Worm (Caenorhabditis elegans): Measurements from ENCODE around the gene spe-10.

The spe-10 gene

DNA sequence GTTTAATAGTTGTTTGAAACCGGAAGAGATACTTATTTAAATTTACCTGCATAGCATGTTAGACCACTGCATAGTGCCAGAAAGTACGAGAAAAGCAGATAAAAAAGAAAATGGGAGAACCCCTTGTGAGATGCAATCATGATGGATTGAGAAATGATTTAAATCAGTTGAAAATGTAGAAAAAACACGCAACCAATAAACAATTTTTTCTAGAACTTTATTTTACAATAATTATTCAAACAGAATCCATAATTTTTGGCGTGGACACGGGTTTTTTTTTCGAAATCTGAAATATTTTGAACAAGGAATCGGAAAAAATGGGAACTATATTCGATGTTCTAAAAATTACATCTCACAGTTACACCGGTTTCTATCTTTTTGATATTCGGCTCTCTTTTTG lies 4.8 kb upstream of the spe-10 start, which contains the start of gene AC3.12:
AC3.12 (minus strand) TSS at position 101 of the 400 bp plus-strand sequence.
- no peak for TF ChIP-seq M03D4.4 (tag; optimal IDR thresholded peaks at IDR 0.05)
- no peak for TF ChIP-seq unc-39 (tag; optimal IDR thresholded peaks at IDR 0.05)
- no peak for TF ChIP-seq lin-32 (GFP tag; optimal IDR thresholded peaks at IDR 0.05)
- no peak for TF ChIP-seq snpc-4 (tag; optimal IDR thresholded peaks at IDR 0.05)
- no peak for TF ChIP-seq ceh-43 (GFP tag; optimal IDR thresholded peaks at IDR 0.05)
- no peak for TF ChIP-seq pha-4 (tag; optimal IDR thresholded peaks at IDR 0.05)
- TF ChIP-seq ham-2 (GFP tag; optimal IDR thresholded peaks at IDR 0.05) = no peak
- TF ChIP-seq nhr-237 (tag; optimal IDR thresholded peaks at IDR 0.05) = no peak
- TF ChIP-seq ztf-11 (tag; optimal IDR thresholded peaks at IDR 0.05) = no peak
- no peak for TF ChIP-seq sem-2 (GFP tag; optimal IDR thresholded peaks at IDR 0.05)
- TF ChIP-seq elt-3 (tag; optimal IDR thresholded peaks at IDR 0.05) = no peak
- no peak for TF ChIP-seq nhr-12 (tag; optimal IDR thresholded peaks at IDR 0.05)
- TF ChIP-seq nhr-2 (tag; optimal IDR thresholded peaks at IDR 0.05) = no peak
- no peak for TF ChIP-seq flh-1 (GFP tag; optimal IDR thresholded peaks at IDR 0.05)
- TF ChIP-seq mls-2 (tag; optimal IDR thresholded peaks at IDR 0.05) = no peak
- no peak for TF ChIP-seq ces-1 (GFP tag; optimal IDR thresholded peaks at IDR 0.05)
- TF ChIP-seq unc-62 (GFP tag; optimal IDR thresholded peaks at IDR 0.05) = no peak

DNA sequence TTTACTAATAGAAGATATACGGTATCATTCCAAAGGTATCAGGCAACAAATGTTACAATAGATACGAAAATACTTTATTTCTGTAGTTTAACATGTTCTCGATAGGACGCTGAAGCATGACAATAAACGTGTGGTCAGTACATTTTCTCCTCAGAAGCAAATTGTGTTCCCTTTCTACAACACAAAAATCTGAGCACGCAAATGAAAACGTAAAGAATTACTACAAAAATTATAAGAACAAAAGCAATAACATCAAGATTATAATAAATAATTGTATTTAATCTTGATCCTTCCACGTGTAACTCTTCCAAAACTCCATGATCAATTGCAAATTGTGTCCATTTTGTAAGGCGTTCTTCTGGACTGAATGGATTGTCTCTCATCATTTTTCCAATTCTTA lies 4.3 kb upstream of the spe-10 start:
- TF ChIP-seq nhr-76 (tag; optimal IDR thresholded peaks at IDR 0.05) (no peak), ham-2 (GFP tag; optimal IDR thresholded peaks at IDR 0.05) (no peak), lsy-2 (tag; optimal IDR thresholded peaks at IDR 0.05) (no peak)

DNA sequence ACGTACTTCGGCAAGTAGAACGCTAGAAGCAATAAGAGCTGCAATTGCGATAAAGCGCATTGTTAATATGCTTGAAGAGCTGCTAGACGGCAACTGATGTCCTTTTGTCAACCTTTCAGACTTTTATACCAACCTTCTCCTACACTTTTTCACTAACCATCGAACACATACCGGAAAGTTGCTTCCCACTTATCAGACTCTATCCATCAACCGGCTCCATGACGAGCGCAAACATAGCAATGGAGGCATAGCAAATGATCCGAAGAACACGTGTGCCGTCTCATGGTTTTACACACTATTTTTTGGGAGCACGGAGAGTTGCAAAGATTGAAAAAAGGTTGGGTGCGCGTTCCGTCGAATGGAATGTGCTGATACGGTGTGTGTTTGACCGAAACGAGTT lies 2.3 kb upstream of the spe-10 start, which contains the start of gene abu-1:
abu-1 (minus strand) TSS at position 101 of the 400 bp plus-strand sequence.
- no peak for TF ChIP-seq drap-1 (GFP tag; optimal IDR thresholded peaks at IDR 0.05)
- TF ChIP-seq ztf-11 (tag; optimal IDR thresholded peaks at IDR 0.05) = no peak
- TF ChIP-seq blmp-1 (tag; optimal IDR thresholded peaks at IDR 0.05) = no peak
- no peak for TF ChIP-seq zip-8 (tag; optimal IDR thresholded peaks at IDR 0.05)
- TF ChIP-seq pha-4 (tag; optimal IDR thresholded peaks at IDR 0.05) = no peak
- no peak for TF ChIP-seq flh-1 (GFP tag; optimal IDR thresholded peaks at IDR 0.05)
- TF ChIP-seq M03D4.4 (tag; optimal IDR thresholded peaks at IDR 0.05) = no peak
- no peak for TF ChIP-seq hlh-1 (tag; optimal IDR thresholded peaks at IDR 0.05)
- TF ChIP-seq nhr-237 (tag; optimal IDR thresholded peaks at IDR 0.05) = no peak
- TF ChIP-seq cnd-1 (tag; optimal IDR thresholded peaks at IDR 0.05) = no peak
- no peak for TF ChIP-seq mep-1 (tag; optimal IDR thresholded peaks at IDR 0.05)
- TF ChIP-seq mls-2 (tag; optimal IDR thresholded peaks at IDR 0.05) = no peak
- TF ChIP-seq elt-1 (tag; optimal IDR thresholded peaks at IDR 0.05; ENCODE audit: borderline replicate concordance, insufficient read depth) = no peak

DNA sequence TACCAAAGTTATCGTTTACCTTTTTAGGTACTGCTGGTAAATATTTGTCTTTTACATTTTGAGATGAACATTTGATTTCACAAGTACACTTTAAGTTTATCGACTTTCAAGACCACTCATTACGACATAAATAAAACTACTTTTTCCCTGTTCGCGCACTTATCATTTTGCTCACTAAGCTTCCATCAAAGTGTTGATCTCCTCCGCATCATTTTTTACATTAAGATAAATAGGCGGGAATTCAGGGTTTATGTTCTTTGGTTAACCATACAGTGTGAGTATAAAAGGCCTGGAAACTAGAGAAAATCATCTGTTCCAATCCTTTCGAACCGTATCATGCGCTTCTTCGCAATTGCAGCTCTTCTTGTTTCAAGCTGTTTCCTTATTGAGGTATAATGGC lies 1.9 kb upstream of the spe-10 start, which contains the start of gene pqn-2:
pqn-2 (plus strand) TSS at position 301 of the 400 bp plus-strand sequence.
- TF ChIP-seq snpc-4 (tag; optimal IDR thresholded peaks at IDR 0.05) (no peak), ceh-39 (tag; optimal IDR thresholded peaks at IDR 0.05) (no peak), M03D4.4 (tag; optimal IDR thresholded peaks at IDR 0.05) (no peak), nhr-12 (tag; optimal IDR thresholded peaks at IDR 0.05) (no peak), ces-1 (GFP tag; optimal IDR thresholded peaks at IDR 0.05) (no peak), nhr-28 (tag; optimal IDR thresholded peaks at IDR 0.05) (no peak), lin-13 (tag; optimal IDR thresholded peaks at IDR 0.05) (no peak), nhr-2 (tag; optimal IDR thresholded peaks at IDR 0.05) (no peak), drap-1 (GFP tag; optimal IDR thresholded peaks at IDR 0.05) (no peak), elt-1 (tag; optimal IDR thresholded peaks at IDR 0.05; ENCODE audit: borderline replicate concordance, insufficient read depth) (no peak), cnd-1 (tag; optimal IDR thresholded peaks at IDR 0.05) (no peak), mab-5 (tag; optimal IDR thresholded peaks at IDR 0.05) (no peak), nhr-237 (tag; optimal IDR thresholded peaks at IDR 0.05) (no peak), hlh-1 (tag; optimal IDR thresholded peaks at IDR 0.05) (no peak), bed-3 (GFP tag; optimal IDR thresholded peaks at IDR 0.05) (no peak), flh-1 (GFP tag; optimal IDR thresholded peaks at IDR 0.05) (no peak)

DNA sequence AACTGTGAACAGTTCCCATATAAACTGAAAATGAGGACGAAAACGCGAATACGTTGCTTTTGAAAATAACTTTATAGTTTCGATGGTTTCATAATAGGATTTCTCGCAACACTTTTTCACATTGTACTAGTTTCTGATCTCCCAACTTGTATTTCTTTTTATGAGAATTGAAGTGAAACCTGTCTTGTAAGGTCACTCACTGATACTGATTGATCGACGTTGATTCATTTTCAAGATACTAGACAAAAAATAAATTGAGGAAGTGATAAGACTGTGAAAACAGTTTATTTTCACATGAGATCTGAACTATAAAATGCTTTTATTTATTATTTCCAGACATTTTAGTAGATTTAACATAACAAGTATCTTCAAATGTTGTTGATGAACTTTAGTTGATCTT lies 3.4 kb downstream of the spe-10 start:
- TF ChIP-seq mls-2 (tag; optimal IDR thresholded peaks at IDR 0.05) (no peak), ceh-83 (GFP tag; optimal IDR thresholded peaks at IDR 0.05) (no peak), hlh-1 (tag; optimal IDR thresholded peaks at IDR 0.05) (no peak), unc-39 (tag; optimal IDR thresholded peaks at IDR 0.05) (no peak), ztf-11 (tag; optimal IDR thresholded peaks at IDR 0.05) (no peak), tbx-8 (GFP tag; optimal IDR thresholded peaks at IDR 0.05) (no peak), mep-1 (tag; optimal IDR thresholded peaks at IDR 0.05) (no peak), nhr-12 (tag; optimal IDR thresholded peaks at IDR 0.05) (no peak), elt-1 (tag; optimal IDR thresholded peaks at IDR 0.05; ENCODE audit: borderline replicate concordance, insufficient read depth) (no peak), drap-1 (GFP tag; optimal IDR thresholded peaks at IDR 0.05) (no peak), unc-120 (tag; optimal IDR thresholded peaks at IDR 0.05; ENCODE audit: poor library complexity, severe bottlenecking) (no peak), M03D4.4 (tag; optimal IDR thresholded peaks at IDR 0.05) (no peak), nhr-76 (tag; optimal IDR thresholded peaks at IDR 0.05) (no peak), ceh-39 (tag; optimal IDR thresholded peaks at IDR 0.05) (no peak), lin-32 (GFP tag; optimal IDR thresholded peaks at IDR 0.05) (no peak), sem-2 (GFP tag; optimal IDR thresholded peaks at IDR 0.05) (no peak)
